Fruit fly (Drosophila melanogaster): ENCODE measurements around the gene Zw10.
A peak's percentile ranks its signal among the peaks of the same experiment; 100 is the strongest.

DNA sequence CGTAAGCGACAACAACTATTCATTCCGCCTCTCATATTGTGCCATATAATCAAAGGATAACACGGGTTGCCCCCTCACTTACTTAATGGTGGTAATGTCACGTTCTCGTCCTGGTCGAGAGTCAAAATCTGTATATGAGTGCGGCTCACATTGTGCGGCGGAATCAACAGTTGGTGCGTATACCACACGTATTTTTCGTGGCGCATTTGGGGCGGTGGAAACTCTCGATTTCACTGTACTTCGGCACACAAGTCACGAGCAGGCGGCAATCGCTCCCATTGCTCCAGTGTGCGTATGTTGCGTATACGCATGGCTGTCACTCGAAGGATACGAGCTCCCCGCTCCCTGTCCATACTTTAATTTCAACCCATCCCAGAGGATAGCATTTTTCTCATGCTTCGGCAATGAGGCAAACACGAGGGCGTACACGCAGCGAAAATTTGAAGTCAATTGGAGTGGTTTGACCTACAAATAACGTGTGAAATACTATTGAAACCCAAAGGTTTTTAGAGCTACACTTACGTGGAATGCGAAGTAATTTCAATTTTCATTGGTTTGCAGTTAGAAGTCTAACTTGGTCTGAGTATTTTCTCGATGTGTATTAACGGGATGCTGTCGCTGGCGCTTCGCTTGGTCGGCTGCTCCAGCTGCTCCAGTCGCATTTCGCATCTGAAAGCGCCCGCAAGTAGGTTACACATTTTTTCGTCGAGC, 22.0 kb upstream of the Zw10 start:
- no peak for TF ChIP-seq Hr78 (GFP tag; optimal IDR thresholded peaks at IDR 0.05)
- TF ChIP-seq psq (GFP tag; optimal IDR thresholded peaks at IDR 0.05), result peak; percentile 2
- no peak for TF ChIP-seq Dfd (GFP tag; optimal IDR thresholded peaks at IDR 0.05)
- no peak for TF ChIP-seq lola (GFP tag; optimal IDR thresholded peaks at IDR 0.05)
- TF ChIP-seq brk (GFP tag; optimal IDR thresholded peaks at IDR 0.05), result no peak
- TF ChIP-seq HLH106 (tag; optimal IDR thresholded peaks at IDR 0.05), result no peak
- no peak for TF ChIP-seq woc (GFP tag; optimal IDR thresholded peaks at IDR 0.05)
- no peak for TF ChIP-seq sage (GFP tag; optimal IDR thresholded peaks at IDR 0.05)
- peak; percentile 10 for TF ChIP-seq OdsH (GFP tag; optimal IDR thresholded peaks at IDR 0.05)
- TF ChIP-seq Vsx2 (GFP tag; optimal IDR thresholded peaks at IDR 0.05; ENCODE audit: partially characterized antibody), result no peak
- peak; percentile 36 for TF ChIP-seq fru (GFP tag; optimal IDR thresholded peaks at IDR 0.05)
- no peak for TF ChIP-seq Hr83 (GFP tag; optimal IDR thresholded peaks at IDR 0.05; ENCODE audit: poor library complexity, severe bottlenecking)
- TF ChIP-seq h (GFP tag; optimal IDR thresholded peaks at IDR 0.05), result peak; percentile 38
- TF ChIP-seq Rel (GFP tag; optimal IDR thresholded peaks at IDR 0.05), result no peak
- TF ChIP-seq Rel (tag; optimal IDR thresholded peaks at IDR 0.05), result no peak

Measured in whole organism, wandering third instar larva.